Fruit fly (Drosophila melanogaster): ENCODE results near the gene Gyc32E.

DNA sequence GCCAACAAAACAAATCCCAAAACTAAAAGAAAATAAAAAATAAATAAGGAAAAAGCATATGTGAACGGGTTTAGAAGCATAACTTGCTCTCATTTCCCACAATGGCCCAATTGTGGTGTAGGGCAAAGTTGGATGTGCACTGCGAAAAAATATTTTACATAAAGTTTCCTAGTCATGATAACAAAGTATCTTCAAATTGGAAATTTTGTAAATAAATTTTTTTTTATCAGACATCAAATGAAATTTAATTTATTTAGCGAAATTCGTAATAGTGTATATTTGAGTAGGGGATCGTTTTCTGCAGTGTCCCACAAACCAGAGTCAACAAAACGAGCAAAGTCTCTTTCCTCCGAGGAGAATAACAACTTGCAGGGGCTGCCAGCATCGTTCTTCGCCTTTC is 35.2 kb upstream of the Gyc32E start:
- TF ChIP-seq CG8478 (optimal IDR thresholded peaks at IDR 0.05) (no peak), CTCF (optimal IDR thresholded peaks at IDR 0.05) (no peak)

Measured in S2 (cell line).